Worm (Caenorhabditis elegans) whole organism, L4 larva: Measurements from ENCODE around the gene cyp-35B2.

Source experiments
- F10B5.3 ChIP-seq: sonication (generic microtip); optimal IDR thresholded peaks from 2 replicates; lab custom pipeline; 2016; ENCODE audit warnings: mild to moderate bottlenecking, missing genetic modification characterization, missing compliant biosample characterization
- F44E2.7 ChIP-seq: fragments of 200-800 bp; sonication (Bioruptor generic); IDR thresholded peaks from 2 replicates; pipeline ENCODE4 v2.1.2; 2022; ENCODE audit warnings: missing genetic modification characterization, missing compliant biosample characterization
- F49E8.2 ChIP-seq: sonication (generic microtip); optimal IDR thresholded peaks from 2 replicates; lab custom pipeline; 2016; ENCODE audit warnings: missing compliant biosample characterization, mild to moderate bottlenecking, missing genetic modification characterization, borderline replicate concordance
- T20F7.1 ChIP-seq: fragments of 200-800 bp; sonication (Bioruptor generic); optimal IDR thresholded peaks from 2 replicates; lab custom pipeline; 2018; ENCODE audit warnings: mild to moderate bottlenecking, missing genetic modification characterization, missing compliant biosample characterization
- Y48G9A.11 ChIP-seq: fragments of 200-800 bp; sonication (Bioruptor generic); IDR thresholded peaks from 2 replicates; pipeline ENCODE4 v1.3.6; 2022; ENCODE audit warnings: missing genetic modification reagents, missing genetic modification characterization, missing compliant biosample characterization
- Y5F2A.4 ChIP-seq: fragments of 200-800 bp; sonication (Bioruptor generic); optimal IDR thresholded peaks from 2 replicates; lab custom pipeline; 2018; ENCODE audit warnings: mild to moderate bottlenecking, missing genetic modification characterization, missing compliant biosample characterization
- Y75B8A.6 ChIP-seq: fragments of 200-800 bp; sonication (Bioruptor generic); IDR thresholded peaks from 2 replicates; pipeline ENCODE4 v1.3.6; 2022; ENCODE audit warnings: missing genetic modification reagents, missing genetic modification characterization, missing compliant biosample characterization
- aha-1 ChIP-seq: fragments of 150-350 bp; peaks from one replicate; lab custom pipeline; 2014; ENCODE audit warnings: missing biosample characterization, missing genetic modification characterization
- ceh-20 ChIP-seq: fragments of 200-800 bp; sonication (Bioruptor generic); IDR thresholded peaks from 2 replicates; pipeline ENCODE4 v1.3.6; 2022; ENCODE audit warnings: missing genetic modification reagents, missing genetic modification characterization, missing compliant biosample characterization
- ceh-32 ChIP-seq: sonication (generic microtip); optimal IDR thresholded peaks from 2 replicates; lab custom pipeline; 2016; ENCODE audit warnings: mild to moderate bottlenecking, missing genetic modification characterization, missing compliant biosample characterization; ENCODE audit not compliant: poor library complexity
- ceh-82 ChIP-seq: sonication (generic microtip); optimal IDR thresholded peaks from 2 replicates; lab custom pipeline; 2017; ENCODE audit warnings: missing biosample characterization, missing genetic modification characterization
- dmd-6 ChIP-seq: fragments of 200-800 bp; sonication (Bioruptor generic); IDR thresholded peaks from 2 replicates; pipeline ENCODE4 v1.3.6; 2022; ENCODE audit warnings: missing genetic modification reagents, missing genetic modification characterization, missing compliant biosample characterization
- dmd-8 ChIP-seq: fragments of 200-800 bp; sonication (Bioruptor generic); IDR thresholded peaks from 2 replicates; pipeline ENCODE4 v1.3.6; 2022; ENCODE audit warnings: missing genetic modification characterization, missing compliant biosample characterization
- dmd-9 ChIP-seq: fragments of 200-800 bp; sonication (Bioruptor generic); IDR thresholded peaks from 2 replicates; pipeline ENCODE4 v1.3.6; 2022; ENCODE audit warnings: missing genetic modification reagents, missing genetic modification characterization, missing compliant biosample characterization
- dpl-1 ChIP-seq: fragments of 150-350 bp; optimal IDR thresholded peaks from 2 replicates; lab custom pipeline; 2014; ENCODE audit warnings: missing biosample characterization, missing genetic modification reagents, missing genetic modification characterization
- duxl-1 ChIP-seq: sonication (generic microtip); optimal IDR thresholded peaks from 2 replicates; lab custom pipeline; 2016; ENCODE audit warnings: mild to moderate bottlenecking, missing genetic modification characterization, moderate library complexity, missing compliant biosample characterization; ENCODE audit not compliant: poor library complexity
- dve-1 ChIP-seq: sonication (generic microtip); optimal IDR thresholded peaks from 2 replicates; lab custom pipeline; 2017; ENCODE audit warnings: antibody characterized with exemption, mild to moderate bottlenecking, missing genetic modification characterization, missing compliant biosample characterization; ENCODE audit not compliant: insufficient read depth
- egl-43 ChIP-seq: fragments of 200-800 bp; sonication (Bioruptor generic); IDR thresholded peaks from 2 replicates; pipeline ENCODE4 v1.3.6; 2022; ENCODE audit warnings: missing genetic modification reagents, missing genetic modification characterization, missing compliant biosample characterization
- hlh-30 ChIP-seq: sonication (generic microtip); optimal IDR thresholded peaks from 2 replicates; lab custom pipeline; 2017; ENCODE audit warnings: antibody characterized with exemption, mild to moderate bottlenecking, missing genetic modification characterization, missing compliant biosample characterization; ENCODE audit not compliant: insufficient read depth
- lin-38 ChIP-seq: fragments of 200-800 bp; sonication (Bioruptor generic); IDR thresholded peaks from 2 replicates; pipeline ENCODE4 v1.3.6; 2022; ENCODE audit warnings: missing genetic modification reagents, missing genetic modification characterization, missing compliant biosample characterization
- lin-39 ChIP-seq: fragments of 150-350 bp; optimal IDR thresholded peaks from 2 replicates; lab custom pipeline; 2014; ENCODE audit warnings: missing biosample characterization, missing genetic modification reagents, missing genetic modification characterization
- lsy-2 ChIP-seq, 2 experiments: fragments of 150-350 bp in 1 of 2; sonication (generic microtip) in 1 of 2; optimal IDR thresholded peaks; 2 replicates each; lab custom pipeline; 2014 to 2017; ENCODE audit warnings: missing biosample characterization in 2 of 2, missing genetic modification characterization in 2 of 2
- madf-9 ChIP-seq: fragments of 200-800 bp; sonication (Bioruptor generic); conservative IDR thresholded peaks from 2 replicates; pipeline ENCODE4 v1.3.6; 2022; ENCODE audit warnings: missing genetic modification reagents, missing genetic modification characterization, missing compliant biosample characterization
- mdt-29 ChIP-seq: fragments of 200-800 bp; sonication (Bioruptor generic); IDR thresholded peaks from 2 replicates; pipeline ENCODE4 v1.3.6; 2022; ENCODE audit warnings: missing genetic modification reagents, missing genetic modification characterization, missing compliant biosample characterization
- mxl-2 ChIP-seq: fragments of 200-800 bp; sonication (Bioruptor generic); conservative IDR thresholded peaks from 2 replicates; pipeline ENCODE4 v1.3.6; 2022; ENCODE audit warnings: missing genetic modification reagents, missing genetic modification characterization, missing compliant biosample characterization
- nhr-10 ChIP-seq: fragments of 150-350 bp; optimal IDR thresholded peaks from 2 replicates; lab custom pipeline; 2014; ENCODE audit warnings: missing biosample characterization, missing genetic modification characterization
- nhr-41 ChIP-seq: fragments of 200-800 bp; sonication (Bioruptor generic); IDR thresholded peaks from 2 replicates; pipeline ENCODE4 v1.3.6; 2022; ENCODE audit warnings: missing genetic modification reagents, missing genetic modification characterization, missing compliant biosample characterization
- pqm-1 ChIP-seq: sonication (generic microtip); optimal IDR thresholded peaks from 2 replicates; lab custom pipeline; 2017; ENCODE audit warnings: missing biosample characterization, missing genetic modification characterization
- sdz-12 ChIP-seq: fragments of 200-800 bp; sonication (Bioruptor generic); optimal IDR thresholded peaks from 2 replicates; lab custom pipeline; 2018; ENCODE audit warnings: mild to moderate bottlenecking, missing genetic modification characterization, missing compliant biosample characterization
- set-16 ChIP-seq: fragments of 200-800 bp; sonication (Bioruptor generic); IDR thresholded peaks from 2 replicates; pipeline ENCODE4 v1.3.6; 2022; ENCODE audit warnings: missing genetic modification reagents, missing genetic modification characterization, missing compliant biosample characterization
- snpc-1.2 ChIP-seq: fragments of 200-800 bp; sonication (Bioruptor generic); IDR thresholded peaks from 2 replicates; pipeline ENCODE4 v1.3.6; 2022; ENCODE audit warnings: missing genetic modification reagents, missing genetic modification characterization, missing compliant biosample characterization
- snpc-4 ChIP-seq: fragments of 150-350 bp; optimal IDR thresholded peaks from 2 replicates; lab custom pipeline; 2014; ENCODE audit warnings: missing biosample characterization, missing genetic modification characterization
- spr-1 ChIP-seq: sonication (generic microtip); optimal IDR thresholded peaks from 2 replicates; lab custom pipeline; 2016; ENCODE audit warnings: mild to moderate bottlenecking, missing genetic modification characterization, missing compliant biosample characterization
- spr-3 ChIP-seq: fragments of 200-800 bp; sonication (Bioruptor generic); optimal IDR thresholded peaks from 2 replicates; lab custom pipeline; 2018; ENCODE audit warnings: mild to moderate bottlenecking, missing genetic modification characterization, missing compliant biosample characterization
- zfp-2 ChIP-seq: sonication (generic microtip); optimal IDR thresholded peaks from 2 replicates; lab custom pipeline; 2016; ENCODE audit warnings: mild to moderate bottlenecking, missing genetic modification characterization, missing compliant biosample characterization
- zip-2 ChIP-seq: fragments of 150-350 bp; optimal IDR thresholded peaks from 2 replicates; lab custom pipeline; 2014; ENCODE audit warnings: missing biosample characterization, missing genetic modification characterization

cyp-35B2 gene

ce11 chrV:3913131-3913530, 28.8 kb upstream of the cyp-35B2 start (continued):
- peak; percentile 67 for TF ChIP-seq set-16 (GFP tag; lab: Robert Waterston, UW)

- TF ChIP-seq aha-1 (tag; lab: Kevin White, UChicago) (peak; percentile 74), nhr-41 (GFP tag; lab: Robert Waterston, UW) (no peak)
These were observed 25.5 kb upstream of the cyp-35B2 start, which contains the start of gene srx-67 for ce11 chrV:3916480-3916879. srx-67 (plus strand) TSS chrV:3916780.

ce11 chrV:3919289-3919688, 22.7 kb upstream of the cyp-35B2 start, which contains the start of gene srx-66:
srx-66 (plus strand) TSS chrV:3919589.
- TF ChIP-seq sdz-12 (GFP tag; lab: Kevin White, UChicago) (no peak), nhr-41 (GFP tag; lab: Robert Waterston, UW) (no peak), dpl-1 (GFP tag; lab: Kevin White, UChicago) (no peak), hlh-30 (tag; lab: Kevin White, UChicago) (no peak), T20F7.1 (GFP tag; lab: Kevin White, UChicago) (no peak), egl-43 (GFP tag; lab: Robert Waterston, UW) (no peak), F49E8.2 (tag; lab: Kevin White, UChicago) (no peak), dve-1 (no peak), dmd-8 (GFP tag; lab: Robert Waterston, UW) (no peak), F10B5.3 (tag; lab: Kevin White, UChicago) (no peak), lin-39 (tag; lab: Kevin White, UChicago) (no peak), mxl-2 (no peak), duxl-1 (tag; lab: Kevin White, UChicago) (no peak), spr-1 (tag; lab: Kevin White, UChicago) (no peak), Y5F2A.4 (no peak), ceh-82 (tag; lab: Kevin White, UChicago) (no peak), nhr-10 (tag; lab: Kevin White, UChicago) (no peak), lin-38 (GFP tag; lab: Robert Waterston, UW) (no peak), madf-9 (GFP tag; lab: Robert Waterston, UW) (no peak)

ce11 chrV:3921635-3922034, 20.3 kb upstream of the cyp-35B2 start, which contains the start of gene srx-65:
srx-65 (plus strand) TSS chrV:3921935.
- TF ChIP-seq spr-3 (GFP tag; lab: Kevin White, UChicago) (no peak), T20F7.1 (GFP tag; lab: Kevin White, UChicago) (no peak), snpc-4 (tag; lab: Kevin White, UChicago) (no peak), duxl-1 (tag; lab: Kevin White, UChicago) (no peak), F44E2.7 (GFP tag; lab: Robert Waterston, UW) (no peak), snpc-1.2 (GFP tag; lab: Robert Waterston, UW) (no peak), dmd-6 (GFP tag; lab: Robert Waterston, UW) (no peak), zfp-2 (no peak), ceh-20 (GFP tag; lab: Robert Waterston, UW) (no peak), lsy-2 (tag; optimal IDR thresholded peaks at IDR 0.05; lab: Kevin White, UChicago) (no peak), mdt-29 (GFP tag; lab: Robert Waterston, UW) (no peak), lin-38 (GFP tag; lab: Robert Waterston, UW) (no peak), Y75B8A.6 (GFP tag; lab: Robert Waterston, UW) (no peak), ceh-32 (no peak), Y48G9A.11 (no peak), dmd-9 (GFP tag; lab: Robert Waterston, UW) (no peak), Y5F2A.4 (no peak), zip-2 (no peak), pqm-1 (tag; lab: Kevin White, UChicago) (no peak)
